Worm (Caenorhabditis elegans): Measurements from ENCODE around the gene D2024.4.

D2024.4 gene

ce11 chrIV:7230198-7230597 is 837 bp upstream of the D2024.4 start, which contains the start of gene cap-1 (continued):
- TF ChIP-seq jun-1 (tag; optimal IDR thresholded peaks at IDR 0.05) (peak; percentile 20), fkh-10 (GFP tag; optimal IDR thresholded peaks at IDR 0.05) (peak; percentile 39), C04F5.9 (tag; optimal IDR thresholded peaks at IDR 0.05) (no peak), fos-1 (tag; optimal IDR thresholded peaks at IDR 0.05) (peak; percentile 58), snpc-4 (tag; optimal IDR thresholded peaks at IDR 0.05) (peak; percentile 46), nhr-90 (tag; optimal IDR thresholded peaks at IDR 0.05; ENCODE audit: poor library complexity) (peak; percentile 31), xbp-1 (tag; optimal IDR thresholded peaks at IDR 0.05) (peak; percentile 64), ztf-4 (tag; optimal IDR thresholded peaks at IDR 0.05) (no peak), egl-13 (tag; optimal IDR thresholded peaks at IDR 0.05) (peak; percentile 47), blmp-1 (tag; optimal IDR thresholded peaks at IDR 0.05) (peak; percentile 83), vab-15 (tag; optimal IDR thresholded peaks at IDR 0.05) (peak; percentile 35), Y116A8C.19 (tag; optimal IDR thresholded peaks at IDR 0.05; ENCODE audit: borderline replicate concordance) (no peak), elt-2 (tag; optimal IDR thresholded peaks at IDR 0.05) (peak; percentile 13), fkh-4 (tag; optimal IDR thresholded peaks at IDR 0.05; ENCODE audit: borderline replicate concordance) (no peak), nhr-237 (tag; optimal IDR thresholded peaks at IDR 0.05) (peak; percentile 13), ceh-8 (GFP tag; optimal IDR thresholded peaks at IDR 0.05) (no peak), nhr-20 (tag; optimal IDR thresholded peaks at IDR 0.05) (peak; percentile 62), C16A3.4 (tag; optimal IDR thresholded peaks at IDR 0.05) (peak; percentile 82), nhr-47 (tag; optimal IDR thresholded peaks at IDR 0.05) (peak; percentile 62), unc-130 (tag; optimal IDR thresholded peaks at IDR 0.05) (peak; percentile 85), lin-35 (GFP tag; optimal IDR thresholded peaks at IDR 0.05) (peak; percentile 54 to 78), pqm-1 (tag; optimal IDR thresholded peaks at IDR 0.05) (no peak), fkh-8 (tag; optimal IDR thresholded peaks at IDR 0.05) (peak; percentile 68), nhr-19 (GFP tag; conservative IDR thresholded peaks at IDR 0.05) (0 out of 2 replicates have a peak, but pooled peaks have one; percentile 13), hlh-17 (GFP tag; optimal IDR thresholded peaks at IDR 0.05; ENCODE audit: borderline replicate concordance) (no peak), irx-1 (tag; optimal IDR thresholded peaks at IDR 0.05) (peak; percentile 11), nhr-85 (tag) (peak; percentile 53), lin-39 (tag; optimal IDR thresholded peaks at IDR 0.05) (no peak), mep-1 (tag; optimal IDR thresholded peaks at IDR 0.05) (peak; percentile 89), ceh-88 (GFP tag; IDR thresholded peaks at IDR 0.05) (no peak; the same call in 1 of the 2 replicates), skn-1 (tag; optimal IDR thresholded peaks at IDR 0.05) (peak; percentile 66), rnt-1 (tag; optimal IDR thresholded peaks at IDR 0.05) (peak; percentile 77), pax-3 (tag; optimal IDR thresholded peaks at IDR 0.05) (no peak), lin-13 (GFP tag; optimal IDR thresholded peaks at IDR 0.05) (no peak), swsn-7 (tag; optimal IDR thresholded peaks at IDR 0.05) (peak; percentile 61), lin-15B (tag; optimal IDR thresholded peaks at IDR 0.05) (peak; percentile 69), nhr-71 (tag; optimal IDR thresholded peaks at IDR 0.05) (peak; percentile 78), unc-30 (tag; optimal IDR thresholded peaks at IDR 0.05) (no peak), isw-1 (GFP tag; IDR thresholded peaks at IDR 0.05) (peak; percentile 32), lin-14 (GFP tag; optimal IDR thresholded peaks at IDR 0.05) (peak; percentile 87), nhr-84 (tag; optimal IDR thresholded peaks at IDR 0.05) (no peak), efl-1 (optimal IDR thresholded peaks at IDR 0.05) (peak; percentile 67 to 73), efl-1 (GFP tag; optimal IDR thresholded peaks at IDR 0.05 in 1 of 2) (peak; percentile 63 to 89), mdl-1 (tag; optimal IDR thresholded peaks at IDR 0.05) (peak in 1 of 2 experiments; percentile 40), nhr-77 (tag; optimal IDR thresholded peaks at IDR 0.05) (peak; percentile 49)

Measured in whole organism, L1 larva.